Fruit fly (Drosophila melanogaster) whole organism, adult: ENCODE data around the gene PIG-K.

Experiments
- CG11617 ChIP-seq: fragments of 200-800 bp; sonication (Bioruptor generic); optimal IDR thresholded peaks from 2 replicates; lab custom pipeline; 2017; ENCODE audit warnings: mild to moderate bottlenecking, missing biosample characterization, missing genetic modification reagents, missing genetic modification characterization
- CG12768 ChIP-seq: fragments of 200-800 bp; sonication (Bioruptor generic); optimal IDR thresholded peaks from 2 replicates; lab custom pipeline; 2017; ENCODE audit warnings: missing biosample characterization, missing genetic modification characterization, mild to moderate bottlenecking, moderate library complexity, missing genetic modification reagents
- CG14711 ChIP-seq: fragments of 200-800 bp; sonication (Bioruptor generic); optimal IDR thresholded peaks from 2 replicates; lab custom pipeline; 2018; ENCODE audit warnings: missing biosample characterization, mild to moderate bottlenecking, missing genetic modification characterization, moderate library complexity
- CG33017 ChIP-seq: fragments of 200-800 bp; sonication (Bioruptor generic); optimal IDR thresholded peaks from 2 replicates; lab custom pipeline; 2018; ENCODE audit warnings: missing biosample characterization, mild to moderate bottlenecking, missing genetic modification characterization, moderate library complexity
- CG7101 ChIP-seq: fragments of 200-800 bp; sonication (Bioruptor generic); optimal IDR thresholded peaks from 2 replicates; lab custom pipeline; 2018; ENCODE audit warnings: missing biosample characterization, mild to moderate bottlenecking, missing genetic modification characterization, moderate library complexity
- Clk ChIP-seq: fragments of 200-800 bp; sonication (Bioruptor generic); optimal IDR thresholded peaks from 2 replicates; lab custom pipeline; 2017; ENCODE audit warnings: missing biosample characterization, missing genetic modification characterization
- Crg-1 ChIP-seq: fragments of 200-800 bp; sonication (Bioruptor generic); optimal IDR thresholded peaks from 2 replicates; lab custom pipeline; 2016; ENCODE audit warnings: missing biosample characterization, missing genetic modification characterization
- kay ChIP-seq: fragments of 200-800 bp; sonication (Bioruptor generic); peaks from one replicate; lab custom pipeline; 2016; ENCODE audit warnings: missing biosample characterization, missing genetic modification characterization, borderline replicate concordance
- toe ChIP-seq: fragments of 200-800 bp; sonication (Bioruptor generic); optimal IDR thresholded peaks from 2 replicates; lab custom pipeline; 2016; ENCODE audit warnings: missing biosample characterization, missing genetic modification characterization

dm6 chrX:2031308-2031707 lies 22.1 kb upstream of the PIG-K start:
- TF ChIP-seq Crg-1 (no peak), CG33017 (tag; lab: Kevin White, UChicago) (no peak), Clk (no peak), toe (GFP tag; lab: Kevin White, UChicago) (no peak), CG11617 (GFP tag; lab: Kevin White, UChicago) (no peak), CG14711 (tag; lab: Kevin White, UChicago) (no peak), CG12768 (GFP tag; lab: Kevin White, UChicago) (no peak), CG7101 (tag; lab: Kevin White, UChicago) (no peak), kay (no peak)
